Fruit fly (Drosophila melanogaster) whole organism, embryonic: ENCODE measurements around the gene CG34260.
A peak's percentile ranks its signal among the peaks of the same experiment; 100 is the strongest.

Source experiments
- ATbp ChIP-seq: fragments of 200-800 bp; sonication (Bioruptor generic); optimal IDR thresholded peaks from 2 replicates; lab custom pipeline; 2017; ENCODE audit warnings: missing biosample characterization, mild to moderate bottlenecking, missing genetic modification characterization, missing genetic modification reagents
- Adf1 ChIP-seq: fragments of 200-800 bp; sonication (Bioruptor generic); IDR thresholded peaks from 2 replicates; pipeline ENCODE4 v1.3.6; 2022; ENCODE audit warnings: missing biosample characterization, missing genetic modification characterization
- Aef1 ChIP-seq: fragments of 200-800 bp; sonication (Bioruptor generic); IDR thresholded peaks from 3 replicates; pipeline ENCODE4 v1.3.6; 2022; ENCODE audit warnings: missing biosample characterization, missing genetic modification characterization
- Bgb ChIP-seq: fragments of 200-800 bp; sonication (Bioruptor generic); IDR thresholded peaks from 2 replicates; pipeline ENCODE4 v1.3.6; 2022; ENCODE audit warnings: missing biosample characterization, missing genetic modification characterization; ENCODE audit not compliant: partially characterized antibody
- CG10209 ChIP-seq: fragments of 200-800 bp; sonication (Bioruptor generic); optimal IDR thresholded peaks from 3 replicates; lab custom pipeline; 2017; ENCODE audit warnings: missing biosample characterization, mild to moderate bottlenecking, missing genetic modification characterization, missing genetic modification reagents
- CG1024 ChIP-seq: fragments of 200-800 bp; sonication (Bioruptor generic); IDR thresholded peaks from 2 replicates; pipeline ENCODE4 v1.3.6; 2022; ENCODE audit warnings: missing biosample characterization, missing genetic modification characterization
- CG10462 ChIP-seq: fragments of 200-800 bp; sonication (Bioruptor generic); optimal IDR thresholded peaks from 2 replicates; lab custom pipeline; 2016; ENCODE audit warnings: missing biosample characterization, missing genetic modification characterization
- CG11093 ChIP-seq: fragments of 200-800 bp; sonication (Bioruptor generic); IDR thresholded peaks from 3 replicates; pipeline ENCODE4 v1.3.6; 2022; ENCODE audit warnings: missing biosample characterization, missing genetic modification characterization
- CG11456 ChIP-seq: fragments of 200-800 bp; sonication (Bioruptor generic); IDR thresholded peaks from 3 replicates; pipeline ENCODE4 v1.3.6; 2022; ENCODE audit warnings: missing biosample characterization, missing genetic modification characterization
- CG12659 ChIP-seq: fragments of 200-800 bp; sonication (Bioruptor generic); optimal IDR thresholded peaks from 3 replicates; lab custom pipeline; 2017; ENCODE audit warnings: mild to moderate bottlenecking, missing biosample characterization, missing genetic modification reagents, missing genetic modification characterization
- CG13894 ChIP-seq: fragments of 200-800 bp; sonication (Bioruptor generic); optimal IDR thresholded peaks from 3 replicates; lab custom pipeline; 2018; ENCODE audit warnings: missing biosample characterization, mild to moderate bottlenecking, missing genetic modification characterization, moderate library complexity
- CG15601 ChIP-seq: fragments of 200-800 bp; sonication (Bioruptor generic); optimal IDR thresholded peaks from 3 replicates; lab custom pipeline; 2019; ENCODE audit warnings: missing biosample characterization, mild to moderate bottlenecking, missing genetic modification characterization, moderate library complexity
- CG17385 ChIP-seq: fragments of 200-800 bp; sonication (Bioruptor generic); optimal IDR thresholded peaks from 3 replicates; lab custom pipeline; 2018; ENCODE audit warnings: missing biosample characterization, mild to moderate bottlenecking, missing genetic modification characterization
- CG18262 ChIP-seq: fragments of 200-800 bp; optimal IDR thresholded peaks from 3 replicates; lab custom pipeline; 2019; ENCODE audit warnings: missing biosample characterization, mild to moderate bottlenecking, missing genetic modification characterization, moderate library complexity
- CG3847 ChIP-seq: fragments of 200-800 bp; sonication (Bioruptor generic); IDR thresholded peaks from 2 replicates; pipeline ENCODE4 v1.3.6; 2022; ENCODE audit warnings: missing biosample characterization, missing genetic modification characterization
- CG4820 ChIP-seq: fragments of 200-800 bp; sonication (Bioruptor generic); optimal IDR thresholded peaks from 3 replicates; lab custom pipeline; 2016; ENCODE audit warnings: missing biosample characterization, missing genetic modification characterization
- CG6689 ChIP-seq: fragments of 200-800 bp; sonication (Bioruptor generic); IDR thresholded peaks from 2 replicates; pipeline ENCODE4 v1.3.6; 2022; ENCODE audit warnings: missing biosample characterization, missing genetic modification characterization
- CG8281 ChIP-seq: fragments of 200-800 bp; sonication (Bioruptor generic); optimal IDR thresholded peaks from 2 replicates; lab custom pipeline; 2018; ENCODE audit warnings: missing biosample characterization, mild to moderate bottlenecking, missing genetic modification characterization, moderate library complexity
- CG8924 ChIP-seq: fragments of 200-800 bp; optimal IDR thresholded peaks from 3 replicates; lab custom pipeline; 2019; ENCODE audit warnings: missing biosample characterization, mild to moderate bottlenecking, missing genetic modification characterization, moderate library complexity
- Camta ChIP-seq: fragments of 200-800 bp; sonication (Bioruptor generic); optimal IDR thresholded peaks from 2 replicates; lab custom pipeline; 2016; ENCODE audit warnings: missing biosample characterization, missing genetic modification characterization
- Deaf1 ChIP-seq: fragments of 200-800 bp; optimal IDR thresholded peaks from 3 replicates; lab custom pipeline; 2019; ENCODE audit warnings: missing biosample characterization, mild to moderate bottlenecking, missing genetic modification characterization, moderate library complexity
- Fer1 ChIP-seq: fragments of 200-800 bp; sonication (Bioruptor generic); optimal IDR thresholded peaks from 2 replicates; lab custom pipeline; 2017; ENCODE audit warnings: missing biosample characterization, mild to moderate bottlenecking, missing genetic modification characterization
- Fer2 ChIP-seq: fragments of 200-800 bp; sonication (Bioruptor generic); optimal IDR thresholded peaks from 2 replicates; lab custom pipeline; 2018; ENCODE audit warnings: missing biosample characterization, mild to moderate bottlenecking, missing genetic modification characterization, moderate library complexity
- HLH4C ChIP-seq: fragments of 200-800 bp; sonication (Bioruptor generic); IDR thresholded peaks from 3 replicates; pipeline ENCODE4 v1.3.6; 2022; ENCODE audit warnings: missing biosample characterization, missing genetic modification characterization; ENCODE audit not compliant: partially characterized antibody
- Jarid2 ChIP-seq: fragments of 200-800 bp; sonication (Bioruptor generic); optimal IDR thresholded peaks from 3 replicates; lab custom pipeline; 2017; ENCODE audit warnings: mild to moderate bottlenecking, missing biosample characterization, missing genetic modification reagents, missing genetic modification characterization
- Mad ChIP-seq: fragments of 200-800 bp; sonication (Bioruptor generic); optimal IDR thresholded peaks from 2 replicates; lab custom pipeline; 2016; ENCODE audit warnings: missing biosample characterization, missing genetic modification characterization
- Opbp ChIP-seq: fragments of 200-800 bp; sonication (Bioruptor generic); IDR thresholded peaks from 3 replicates; pipeline ENCODE4 v1.3.6; 2022; ENCODE audit warnings: missing biosample characterization, missing genetic modification characterization; ENCODE audit not compliant: partially characterized antibody
- Ravus ChIP-seq: fragments of 200-800 bp; sonication (Bioruptor generic); IDR thresholded peaks from 2 replicates; pipeline ENCODE4 v1.3.6; 2022; ENCODE audit warnings: missing biosample characterization, missing genetic modification characterization
- Scr ChIP-seq: fragments of 200-800 bp; sonication (Bioruptor generic); IDR thresholded peaks from 2 replicates; pipeline ENCODE4 v1.3.6; 2022; ENCODE audit warnings: missing biosample characterization, missing genetic modification characterization; ENCODE audit not compliant: partially characterized antibody
- Trl ChIP-seq, 3 experiments: fragments of >200 bp in 2 of 3; fragments of 200-800 bp in 1 of 3; sonication (Bioruptor generic) in 1 of 3; optimal IDR thresholded peaks; 2 replicates in 1 of 3; 3 replicates in 2 of 3; lab custom pipeline; 2016 to 2017; ENCODE audit warnings: missing biosample characterization in 1 of 3, missing genetic modification characterization in 1 of 3
- abd-A ChIP-seq: fragments of 200-800 bp; sonication (Bioruptor generic); optimal IDR thresholded peaks from 3 replicates; lab custom pipeline; 2019; ENCODE audit warnings: missing biosample characterization, mild to moderate bottlenecking, missing genetic modification characterization, moderate library complexity
- chinmo ChIP-seq: fragments of 200-800 bp; sonication (Bioruptor generic); IDR thresholded peaks from 4 replicates; pipeline ENCODE4 v1.3.6; 2022; ENCODE audit warnings: missing biosample characterization, missing genetic modification characterization; ENCODE audit not compliant: partially characterized antibody
- crol ChIP-seq: fragments of 200-800 bp; sonication (Bioruptor generic); IDR thresholded peaks from 2 replicates; pipeline ENCODE4 v1.3.6; 2022; ENCODE audit warnings: missing biosample characterization, missing genetic modification characterization
- dm ChIP-seq: fragments of 200-800 bp; sonication (Bioruptor generic); optimal IDR thresholded peaks from 3 replicates; lab custom pipeline; 2016; ENCODE audit warnings: missing biosample characterization, missing genetic modification characterization
- ewg ChIP-seq: fragments of 200-800 bp; sonication (Bioruptor generic); optimal IDR thresholded peaks from 3 replicates; lab custom pipeline; 2017; ENCODE audit warnings: mild to moderate bottlenecking, missing biosample characterization, missing genetic modification reagents, missing genetic modification characterization
- hb ChIP-seq: fragments of 200-800 bp; sonication (Bioruptor generic); IDR thresholded peaks from 3 replicates; pipeline ENCODE4 v1.3.6; 2022; ENCODE audit warnings: missing biosample characterization, missing genetic modification characterization; ENCODE audit not compliant: partially characterized antibody
- insv ChIP-seq, 2 experiments: fragments of 200-800 bp; sonication (Bioruptor generic); optimal IDR thresholded peaks; 3 replicates each; lab custom pipeline; 2016 to 2018; ENCODE audit warnings: missing biosample characterization in 2 of 2, missing genetic modification characterization in 2 of 2
- jing ChIP-seq: fragments of 200-800 bp; sonication (Bioruptor generic); optimal IDR thresholded peaks from 2 replicates; lab custom pipeline; 2018; ENCODE audit warnings: missing biosample characterization, mild to moderate bottlenecking, missing genetic modification characterization
- nerfin-2 ChIP-seq: fragments of 200-800 bp; sonication (Bioruptor generic); IDR thresholded peaks from 2 replicates; pipeline ENCODE4 v1.3.6; 2022; ENCODE audit warnings: missing biosample characterization, missing genetic modification characterization; ENCODE audit not compliant: partially characterized antibody
- row ChIP-seq: fragments of 200-800 bp; sonication (Bioruptor generic); IDR thresholded peaks from 3 replicates; pipeline ENCODE4 v1.3.6; 2022; ENCODE audit warnings: missing biosample characterization, missing genetic modification characterization
- stc ChIP-seq: fragments of 200-800 bp; sonication (Bioruptor generic); IDR thresholded peaks from 2 replicates; pipeline ENCODE4 v1.3.6; 2022; ENCODE audit warnings: missing biosample characterization, missing genetic modification characterization
- tap ChIP-seq: fragments of 200-800 bp; optimal IDR thresholded peaks from 3 replicates; lab custom pipeline; 2019; ENCODE audit warnings: missing biosample characterization, mild to moderate bottlenecking, missing genetic modification characterization, moderate library complexity
- vvl ChIP-seq: fragments of 200-800 bp; sonication (Bioruptor generic); IDR thresholded peaks from 2 replicates; pipeline ENCODE4 v1.3.6; 2022; ENCODE audit warnings: missing biosample characterization, missing genetic modification characterization
- z ChIP-seq: fragments of 200-800 bp; sonication (Bioruptor generic); IDR thresholded peaks from 3 replicates; pipeline ENCODE4 v1.3.6; 2022; ENCODE audit warnings: missing biosample characterization, missing genetic modification characterization

CG34260 gene

DNA sequence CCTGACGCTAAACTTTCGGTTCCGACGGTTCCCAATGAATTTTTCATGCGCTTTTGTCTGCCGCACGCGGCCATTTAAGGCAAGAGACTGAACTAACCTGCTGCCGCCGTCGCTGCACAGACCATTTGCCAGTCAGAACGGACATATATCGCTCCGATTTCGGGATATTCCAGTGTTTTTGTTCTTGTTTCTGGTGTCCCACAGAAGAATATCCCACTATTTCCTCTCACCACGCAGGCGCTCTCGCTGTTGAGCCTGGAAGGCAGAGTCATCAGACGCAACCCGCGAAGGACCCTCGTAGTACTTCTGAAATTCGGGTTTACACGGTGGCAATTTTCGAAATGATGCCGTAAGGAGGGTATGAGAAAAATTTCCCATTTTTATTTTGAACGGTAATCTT lies 5.2 kb downstream of the CG34260 start, which contains the start of gene cmpy:
TSS of gene cmpy (minus strand) at position 101 of the 400 bp plus-strand sequence.
- TF ChIP-seq stc (no peak), Jarid2 (GFP tag; lab: Kevin White, UChicago) (peak; percentile 8), crol (GFP tag; lab: Robert Waterston, UW) (no peak), CG15601 (tag; lab: Kevin White, UChicago) (peak; percentile 8), CG11456 (GFP tag; lab: Robert Waterston, UW) (0 out of 3 replicates have a peak, but pooled peaks have one; percentile 18), ewg (GFP tag; lab: Kevin White, UChicago) (peak; percentile 52), abd-A (tag; lab: Kevin White, UChicago) (peak; percentile 26), CG8281 (no peak), CG12659 (GFP tag; lab: Kevin White, UChicago) (peak; percentile 7), Fer1 (GFP tag; lab: Kevin White, UChicago) (peak; percentile 15), row (GFP tag; lab: Robert Waterston, UW) (0 out of 3 replicates have a peak, but pooled peaks have one; percentile 30), chinmo (GFP tag; lab: Robert Waterston, UW) (0 out of 4 replicates have a peak, but pooled peaks have one; percentile 28), Trl (optimal IDR thresholded peaks at IDR 0.05; lab: Kevin White, UChicago) (peak in 1 of 2 experiments; percentile 0), Trl (GFP tag; optimal IDR thresholded peaks at IDR 0.05; lab: Kevin White, UChicago) (no peak), Camta (GFP tag; lab: Kevin White, UChicago) (no peak), CG1024 (GFP tag; lab: Robert Waterston, UW) (no peak), CG13894 (tag; lab: Kevin White, UChicago) (peak; percentile 47), nerfin-2 (GFP tag; lab: Robert Waterston, UW) (0 out of 2 replicates have a peak, but pooled peaks have one; percentile 16), Adf1 (GFP tag; lab: Robert Waterston, UW) (0 out of 2 replicates have a peak, but pooled peaks have one; percentile 10), dm (GFP tag; lab: Kevin White, UChicago) (no peak), Deaf1 (tag; lab: Kevin White, UChicago) (peak; percentile 22), Bgb (peak; percentile 26; the same call in 1 of the 2 replicates), CG4820 (GFP tag; lab: Kevin White, UChicago) (peak; percentile 12), Scr (GFP tag; lab: Robert Waterston, UW) (no peak), tap (tag; lab: Kevin White, UChicago) (no peak), Opbp (GFP tag; lab: Robert Waterston, UW) (0 out of 3 replicates have a peak, but pooled peaks have one; percentile 28)

DNA sequence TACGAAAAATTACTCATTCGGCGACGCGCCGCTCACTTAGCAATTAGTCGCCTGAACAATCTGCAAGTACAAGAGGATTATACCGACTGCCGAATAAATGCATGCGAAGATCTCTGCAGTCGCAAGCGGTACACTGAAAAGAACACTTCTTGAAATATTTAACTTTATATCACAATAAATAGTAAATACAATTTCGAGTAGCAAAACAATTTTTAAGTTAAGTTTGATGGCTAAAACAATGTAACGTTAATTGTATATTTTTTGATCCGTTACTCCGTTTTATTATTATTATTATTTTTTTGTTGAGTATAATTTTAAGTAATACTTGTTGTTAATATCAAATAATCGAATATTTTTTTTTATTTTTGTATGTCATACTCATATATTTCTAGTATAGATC lies 15.5 kb downstream of the CG34260 start:
- TF ChIP-seq CG17385 (GFP tag; lab: Kevin White, UChicago) (no peak), Ravus (no peak), CG3847 (GFP tag; lab: Robert Waterston, UW) (no peak), CG11093 (no peak), CG18262 (tag; lab: Kevin White, UChicago) (no peak), CG8924 (no peak), Mad (no peak), Aef1 (no peak), ATbp (GFP tag; lab: Kevin White, UChicago) (no peak), vvl (GFP tag; lab: Robert Waterston, UW) (no peak), jing (GFP tag; lab: Kevin White, UChicago) (no peak), Fer2 (tag; lab: Kevin White, UChicago) (no peak), z (no peak), hb (GFP tag; lab: Robert Waterston, UW) (no peak), insv (GFP tag; optimal IDR thresholded peaks at IDR 0.05; lab: Kevin White, UChicago) (no peak), CG10462 (no peak), HLH4C (GFP tag; lab: Robert Waterston, UW) (no peak), CG6689 (no peak), CG10209 (GFP tag; lab: Kevin White, UChicago) (no peak)
